Fruit fly (Drosophila melanogaster) whole organism, embryonic: ENCODE data around the gene pdm2.
A peak's percentile ranks its signal among the peaks of the same experiment; 100 is the strongest.

ENCODE experiments used
- Abd-B ChIP-seq: fragments of 200-800 bp; sonication (Bioruptor generic); optimal IDR thresholded peaks from 2 replicates; lab custom pipeline; 2018; ENCODE audit warnings: missing biosample characterization, mild to moderate bottlenecking, missing genetic modification characterization, moderate library complexity
- Atf-2 ChIP-seq: fragments of 200-800 bp; sonication (Bioruptor generic); optimal IDR thresholded peaks from 2 replicates; lab custom pipeline; 2016; ENCODE audit warnings: missing biosample characterization, missing genetic modification characterization
- Bgb ChIP-seq: fragments of 200-800 bp; sonication (Bioruptor generic); IDR thresholded peaks from 2 replicates; pipeline ENCODE4 v1.3.6; 2022; ENCODE audit warnings: missing biosample characterization, missing genetic modification characterization; ENCODE audit not compliant: partially characterized antibody
- BtbVII ChIP-seq: fragments of 200-800 bp; sonication (Bioruptor generic); optimal IDR thresholded peaks from 3 replicates; lab custom pipeline; 2017; ENCODE audit warnings: missing biosample characterization, mild to moderate bottlenecking, missing genetic modification characterization
- CG10209 ChIP-seq: fragments of 200-800 bp; sonication (Bioruptor generic); optimal IDR thresholded peaks from 3 replicates; lab custom pipeline; 2017; ENCODE audit warnings: missing biosample characterization, mild to moderate bottlenecking, missing genetic modification characterization, missing genetic modification reagents
- CG11504 ChIP-seq: fragments of 200-800 bp; sonication (Bioruptor generic); optimal IDR thresholded peaks from 3 replicates; lab custom pipeline; 2019; ENCODE audit warnings: missing biosample characterization, mild to moderate bottlenecking, missing genetic modification characterization, moderate library complexity
- CG12219 ChIP-seq: fragments of 200-800 bp; sonication (Bioruptor generic); optimal IDR thresholded peaks from 3 replicates; lab custom pipeline; 2018; ENCODE audit warnings: missing biosample characterization, mild to moderate bottlenecking, missing genetic modification characterization
- CG14441 ChIP-seq: fragments of 200-800 bp; sonication (Bioruptor generic); IDR thresholded peaks from 2 replicates; pipeline ENCODE4 v1.3.6; 2022; ENCODE audit warnings: missing biosample characterization, missing genetic modification characterization
- CG15514 ChIP-seq: fragments of 200-800 bp; sonication (Bioruptor generic); optimal IDR thresholded peaks from 3 replicates; lab custom pipeline; 2017; ENCODE audit warnings: missing biosample characterization, missing genetic modification characterization, mild to moderate bottlenecking, moderate library complexity, missing genetic modification reagents
- CG17802 ChIP-seq: fragments of 200-800 bp; sonication (Bioruptor generic); optimal IDR thresholded peaks from 2 replicates; lab custom pipeline; 2018; ENCODE audit warnings: missing biosample characterization, mild to moderate bottlenecking, missing genetic modification characterization, moderate library complexity
- CG18011 ChIP-seq: fragments of 200-800 bp; sonication (Bioruptor generic); optimal IDR thresholded peaks from 2 replicates; lab custom pipeline; 2017; ENCODE audit warnings: missing biosample characterization, missing genetic modification characterization, mild to moderate bottlenecking, moderate library complexity, missing genotype
- CG1832 ChIP-seq: fragments of 200-800 bp; sonication (Bioruptor generic); optimal IDR thresholded peaks from 2 replicates; lab custom pipeline; 2017; ENCODE audit warnings: missing biosample characterization, mild to moderate bottlenecking, missing genetic modification characterization, inconsistent platforms
- CG2875 ChIP-seq: fragments of 200-800 bp; sonication (Bioruptor generic); optimal IDR thresholded peaks from 2 replicates; lab custom pipeline; 2017; ENCODE audit warnings: missing biosample characterization, mild to moderate bottlenecking, missing genetic modification characterization, missing genetic modification reagents
- CG30020 ChIP-seq: fragments of 200-800 bp; optimal IDR thresholded peaks from 2 replicates; lab custom pipeline; 2019; ENCODE audit warnings: missing biosample characterization, mild to moderate bottlenecking, missing genetic modification characterization, moderate library complexity
- CG31441 ChIP-seq: fragments of 200-800 bp; sonication (Bioruptor generic); IDR thresholded peaks from 2 replicates; pipeline ENCODE4 v1.3.6; 2022; ENCODE audit warnings: missing biosample characterization, missing genetic modification characterization
- CG3407 ChIP-seq: fragments of 200-800 bp; sonication (Bioruptor generic); optimal IDR thresholded peaks from 2 replicates; lab custom pipeline; 2018; ENCODE audit warnings: missing biosample characterization, mild to moderate bottlenecking, missing genetic modification characterization
- CG4328 ChIP-seq: fragments of 200-800 bp; sonication (Bioruptor generic); optimal IDR thresholded peaks from 3 replicates; lab custom pipeline; 2017; ENCODE audit warnings: missing biosample characterization, missing genetic modification reagents, missing genetic modification characterization
- CG7745 ChIP-seq: fragments of 200-800 bp; sonication (Bioruptor generic); optimal IDR thresholded peaks from 2 replicates; lab custom pipeline; 2018; ENCODE audit warnings: missing biosample characterization, mild to moderate bottlenecking, missing genetic modification characterization, moderate library complexity
- CG8388 ChIP-seq: fragments of 200-800 bp; sonication (Bioruptor generic); optimal IDR thresholded peaks from 2 replicates; lab custom pipeline; 2019; ENCODE audit warnings: missing biosample characterization, mild to moderate bottlenecking, missing genetic modification characterization, moderate library complexity
- D19B ChIP-seq: fragments of 200-800 bp; sonication (Bioruptor generic); optimal IDR thresholded peaks from 2 replicates; lab custom pipeline; 2017; ENCODE audit warnings: missing biosample characterization, mild to moderate bottlenecking, missing genetic modification characterization
- Fer3 ChIP-seq: fragments of 200-800 bp; sonication (Bioruptor generic); optimal IDR thresholded peaks from 2 replicates; lab custom pipeline; 2018; ENCODE audit warnings: missing biosample characterization, mild to moderate bottlenecking, missing genetic modification characterization, moderate library complexity
- Gug ChIP-seq: fragments of 200-800 bp; sonication (Bioruptor generic); IDR thresholded peaks from 4 replicates; pipeline ENCODE4 v1.3.6; 2022; ENCODE audit warnings: missing biosample characterization, missing genetic modification characterization
- H2.0 ChIP-seq: fragments of 200-800 bp; sonication (Bioruptor generic); IDR thresholded peaks from 2 replicates; pipeline ENCODE4 v1.3.6; 2022; ENCODE audit warnings: missing biosample characterization, missing genetic modification characterization
- Jarid2 ChIP-seq: fragments of 200-800 bp; sonication (Bioruptor generic); optimal IDR thresholded peaks from 3 replicates; lab custom pipeline; 2017; ENCODE audit warnings: mild to moderate bottlenecking, missing biosample characterization, missing genetic modification reagents, missing genetic modification characterization
- MBD-R2 ChIP-seq: fragments of 200-800 bp; sonication (Bioruptor generic); IDR thresholded peaks from 2 replicates; pipeline ENCODE4 v1.3.6; 2022; ENCODE audit warnings: missing biosample characterization, missing genetic modification characterization
- Mrtf ChIP-seq: fragments of 200-800 bp; sonication (Bioruptor generic); IDR thresholded peaks from 3 replicates; pipeline ENCODE4 v1.3.6; 2022; ENCODE audit warnings: missing biosample characterization, missing genetic modification characterization
- Myb ChIP-seq: fragments of 200-800 bp; sonication (Bioruptor generic); optimal IDR thresholded peaks from 2 replicates; lab custom pipeline; 2016; ENCODE audit warnings: missing biosample characterization, missing genetic modification characterization
- PHDP ChIP-seq: fragments of 200-800 bp; sonication (Bioruptor generic); optimal IDR thresholded peaks from 3 replicates; lab custom pipeline; 2018; ENCODE audit warnings: missing biosample characterization, mild to moderate bottlenecking, missing genetic modification characterization, moderate library complexity
- bigmax ChIP-seq: fragments of 200-800 bp; sonication (Bioruptor generic); optimal IDR thresholded peaks from 2 replicates; lab custom pipeline; 2018; ENCODE audit warnings: missing biosample characterization, mild to moderate bottlenecking, missing genetic modification characterization
- bsh ChIP-seq, 2 experiments: fragments of 200-800 bp; sonication (Bioruptor generic); optimal IDR thresholded peaks; 2 replicates each; lab custom pipeline; 2017 to 2018; ENCODE audit warnings: mild to moderate bottlenecking in 2 of 2, missing biosample characterization in 2 of 2, missing genetic modification characterization in 2 of 2, moderate library complexity in 1 of 2
- chn ChIP-seq: fragments of 200-800 bp; sonication (Bioruptor generic); optimal IDR thresholded peaks from 2 replicates; lab custom pipeline; 2016; ENCODE audit warnings: missing biosample characterization, missing genetic modification characterization
- corto ChIP-seq: fragments of 200-800 bp; sonication (Bioruptor generic); optimal IDR thresholded peaks from 2 replicates; lab custom pipeline; 2016; ENCODE audit warnings: missing biosample characterization, mild to moderate bottlenecking, missing genetic modification characterization, moderate library complexity
- crc ChIP-seq: fragments of 200-800 bp; sonication (Bioruptor generic); optimal IDR thresholded peaks from 2 replicates; lab custom pipeline; 2016; ENCODE audit warnings: missing biosample characterization, missing genetic modification characterization
- disco-r ChIP-seq: fragments of 200-800 bp; sonication (Bioruptor generic); optimal IDR thresholded peaks from 2 replicates; lab custom pipeline; 2016; ENCODE audit warnings: missing biosample characterization, missing genetic modification characterization
- h ChIP-seq: fragments of >200 bp; optimal IDR thresholded peaks from 2 replicates; lab custom pipeline; 2017
- hth ChIP-seq: fragments of >200 bp; optimal IDR thresholded peaks from 2 replicates; lab custom pipeline; 2017; ENCODE audit warnings: inconsistent platforms
- jumu ChIP-seq: fragments of 200-800 bp; sonication (Bioruptor generic); optimal IDR thresholded peaks from 3 replicates; lab custom pipeline; 2016; ENCODE audit warnings: missing biosample characterization, missing genetic modification characterization
- lab ChIP-seq: fragments of 200-800 bp; sonication (Bioruptor generic); optimal IDR thresholded peaks from 3 replicates; lab custom pipeline; 2017; ENCODE audit warnings: missing biosample characterization, missing genetic modification characterization, mild to moderate bottlenecking, moderate library complexity, missing genetic modification reagents
- pita ChIP-seq: fragments of 200-800 bp; sonication (Bioruptor generic); optimal IDR thresholded peaks from 2 replicates; lab custom pipeline; 2017; ENCODE audit warnings: missing biosample characterization, mild to moderate bottlenecking, missing genetic modification characterization
- repo ChIP-seq: fragments of 200-800 bp; sonication (Bioruptor generic); optimal IDR thresholded peaks from 2 replicates; lab custom pipeline; 2016; ENCODE audit warnings: missing biosample characterization, missing genetic modification characterization
- run ChIP-seq: fragments of 200-800 bp; sonication (Bioruptor generic); optimal IDR thresholded peaks from 3 replicates; lab custom pipeline; 2018; ENCODE audit warnings: missing biosample characterization, mild to moderate bottlenecking, missing genetic modification characterization
- sens ChIP-seq: fragments of 200-800 bp; sonication (Bioruptor generic); peaks from one replicate; lab custom pipeline; 2016; ENCODE audit warnings: missing biosample characterization, missing genetic modification characterization
- stc ChIP-seq: fragments of 200-800 bp; sonication (Bioruptor generic); IDR thresholded peaks from 2 replicates; pipeline ENCODE4 v1.3.6; 2022; ENCODE audit warnings: missing biosample characterization, missing genetic modification characterization
- tgo ChIP-seq: fragments of 200-800 bp; sonication (Bioruptor generic); IDR thresholded peaks from 3 replicates; pipeline ENCODE4 v1.3.6; 2022; ENCODE audit warnings: missing biosample characterization, missing genetic modification characterization
- tll ChIP-seq, 2 experiments: fragments of 200-800 bp in 1 of 2; fragments of >200 bp in 1 of 2; sonication (Bioruptor generic) in 1 of 2; optimal IDR thresholded peaks; 2 replicates each; lab custom pipeline; 2017 to 2019; ENCODE audit warnings: missing biosample characterization in 2 of 2, missing genetic modification characterization in 2 of 2, mild to moderate bottlenecking in 1 of 2, moderate library complexity in 1 of 2
- trh ChIP-seq: fragments of 200-800 bp; sonication (Bioruptor generic); optimal IDR thresholded peaks from 2 replicates; lab custom pipeline; 2016; ENCODE audit warnings: missing biosample characterization, missing genetic modification characterization
- zfh2 ChIP-seq: fragments of 200-800 bp; sonication (Bioruptor generic); optimal IDR thresholded peaks from 2 replicates; lab custom pipeline; 2016; ENCODE audit warnings: missing biosample characterization, missing genetic modification characterization

pdm2 gene

dm6 chr2L:12712255-12712654 lies 55.3 kb downstream of the pdm2 start (continued):
- no peak for TF ChIP-seq H2.0 (GFP tag; lab: Robert Waterston, UW)
- no peak for TF ChIP-seq CG17802 (tag; lab: Kevin White, UChicago)
- TF ChIP-seq tll (GFP tag; optimal IDR thresholded peaks at IDR 0.05; lab: Kevin White, UChicago) = no peak
- no peak for TF ChIP-seq repo (GFP tag; lab: Kevin White, UChicago)
- TF ChIP-seq CG18011 (GFP tag; lab: Kevin White, UChicago) = no peak
- TF ChIP-seq Myb (GFP tag; lab: Kevin White, UChicago) = no peak
- no peak for TF ChIP-seq hth (lab: Kevin White, UChicago)
- no peak for TF ChIP-seq Fer3 (tag; lab: Kevin White, UChicago)
- no peak for TF ChIP-seq CG2875 (GFP tag; lab: Kevin White, UChicago)
- no peak for TF ChIP-seq CG10209 (GFP tag; lab: Kevin White, UChicago)
- no peak for TF ChIP-seq run (tag; lab: Kevin White, UChicago)
- no peak for TF ChIP-seq Abd-B (GFP tag; lab: Kevin White, UChicago)
- no peak for TF ChIP-seq Atf-2 (GFP tag; lab: Kevin White, UChicago)
- TF ChIP-seq Gug (GFP tag; lab: Robert Waterston, UW) = no peak
- no peak for TF ChIP-seq pita
- no peak for TF ChIP-seq bsh (GFP tag; optimal IDR thresholded peaks at IDR 0.05; lab: Kevin White, UChicago)
- no peak for TF ChIP-seq jumu (GFP tag; lab: Kevin White, UChicago)
- no peak for TF ChIP-seq tgo (GFP tag; lab: Robert Waterston, UW)
- no peak for TF ChIP-seq CG11504 (tag; lab: Kevin White, UChicago)
- TF ChIP-seq h (lab: Kevin White, UChicago) = no peak
- TF ChIP-seq PHDP (tag; lab: Kevin White, UChicago) = no peak
- no peak for TF ChIP-seq BtbVII (GFP tag; lab: Kevin White, UChicago)
- TF ChIP-seq CG30020 = peak; percentile 63
- TF ChIP-seq zfh2 (GFP tag; lab: Kevin White, UChicago) = no peak
- TF ChIP-seq CG4328 (GFP tag; lab: Kevin White, UChicago) = no peak
- TF ChIP-seq CG14441 (GFP tag; lab: Robert Waterston, UW) = no peak
- TF ChIP-seq CG15514 (GFP tag; lab: Kevin White, UChicago) = peak; percentile 50
- no peak for TF ChIP-seq CG1832
- TF ChIP-seq corto (GFP tag; lab: Kevin White, UChicago) = no peak

- TF ChIP-seq sens (GFP tag; lab: Kevin White, UChicago) (peak; percentile 39), Bgb (GFP tag; lab: Robert Waterston, UW) (no peak), CG8388 (GFP tag; lab: Kevin White, UChicago) (peak; percentile 19)
These were observed 55.9 kb downstream of the pdm2 start, which contains the start of gene CG5787 for dm6 chr2L:12712852-12713251. CG5787 (minus strand) TSS chr2L:12712952.

DNA sequence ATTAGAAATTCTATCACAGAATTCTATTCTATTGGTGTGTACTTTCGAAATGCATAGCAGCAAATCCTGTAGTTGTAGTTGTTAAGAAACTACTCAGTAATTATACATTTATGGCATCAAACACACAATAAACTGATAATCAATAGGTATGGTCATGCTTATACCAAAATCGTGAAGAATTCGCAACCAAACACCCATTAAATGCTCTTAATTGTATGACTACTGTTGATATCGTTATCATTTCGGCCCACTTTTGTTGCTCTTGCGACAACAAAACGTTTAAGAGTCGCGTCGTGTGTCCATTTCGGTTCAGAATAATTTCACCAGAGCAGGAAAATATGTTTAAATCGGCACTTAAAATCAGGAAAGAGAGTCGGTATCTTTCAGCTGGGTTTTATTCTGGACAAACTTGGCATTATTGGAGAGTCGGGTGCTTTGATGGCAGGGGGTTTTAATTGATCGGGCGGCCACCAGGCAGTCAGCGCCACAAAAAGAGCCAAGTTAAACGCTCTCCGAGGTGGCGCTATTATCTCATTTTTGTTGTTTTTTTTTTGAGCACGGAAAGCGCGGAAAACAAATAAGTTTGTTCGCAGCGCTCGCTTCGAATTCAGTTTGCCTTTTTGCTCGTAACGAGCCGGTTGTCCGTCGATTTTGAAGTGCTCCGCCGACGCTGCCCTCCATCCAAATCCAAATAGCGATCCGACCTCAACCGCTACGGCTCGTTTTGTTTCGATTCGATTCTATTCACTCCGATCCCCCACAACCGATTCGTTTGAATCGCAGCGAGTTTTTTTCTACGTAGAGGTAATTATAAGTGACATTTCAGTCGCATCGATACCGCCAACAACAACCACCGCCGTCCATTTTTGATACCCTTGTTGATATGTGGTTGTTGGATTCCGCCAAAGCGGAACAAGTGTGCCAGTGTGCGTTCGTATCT lies 61.7 kb downstream of the pdm2 start, which contains the start of gene MRP:
Gene MRP, plus strand, starts transcription at position 609 of the 940 bp plus-strand sequence.
- TF ChIP-seq D19B (GFP tag; lab: Kevin White, UChicago) = no peak
- no peak for TF ChIP-seq bigmax
- no peak for TF ChIP-seq CG7745 (tag; lab: Kevin White, UChicago)
- TF ChIP-seq chn (GFP tag; lab: Kevin White, UChicago) = no peak
- TF ChIP-seq Mrtf = no peak
- TF ChIP-seq CG3407 = no peak
- no peak for TF ChIP-seq MBD-R2 (GFP tag; lab: Robert Waterston, UW)
- no peak for TF ChIP-seq CG12219 (GFP tag; lab: Kevin White, UChicago)
- no peak for TF ChIP-seq CG8388 (GFP tag; lab: Kevin White, UChicago)
- TF ChIP-seq trh (GFP tag; lab: Kevin White, UChicago) = no peak
- TF ChIP-seq disco-r = no peak
- peak; percentile 89 for TF ChIP-seq Jarid2 (GFP tag; lab: Kevin White, UChicago)
- no peak for TF ChIP-seq crc (GFP tag; lab: Kevin White, UChicago)
- TF ChIP-seq stc (GFP tag; lab: Robert Waterston, UW) = peak; percentile 39; the same call in 1 of the 2 replicates
- peak; percentile 51 for TF ChIP-seq lab (GFP tag; lab: Kevin White, UChicago)
- no peak for TF ChIP-seq CG31441 (GFP tag; lab: Robert Waterston, UW)
